Worm (Caenorhabditis elegans): ENCODE results near the gene mut-7.

- no peak for TF ChIP-seq him-1 (tag; optimal IDR thresholded peaks at IDR 0.05)
- no peak for TF ChIP-seq dao-5 (tag; optimal IDR thresholded peaks at IDR 0.05)
Observed at ce11 chrIII:9544820-9545219, 2.6 kb upstream of the mut-7 start, which contains the start of gene ZK1098.12.

Measured in whole organism, L4/young adult.